ENCODE assay signal across 1 fruit fly cellular context in genomic region chrX:5339970-5340369, dm6.
TF ChIP-seq lines count a peak whose summit lies in the region.

TSS of gene SK (plus strand) at chrX:5340236.

TF ChIP-seq in whole organism, embryonic, 481 proteins besides CTCF, POLR2A, EP300 and RAD21 (continued from another document):
- TF ChIP-seq ab (GFP tag; optimal IDR thresholded peaks at IDR 0.05; lab: Kevin White, UChicago) (no peak), HLH4C (GFP tag; IDR thresholded peaks at IDR 0.05; lab: Robert Waterston, UW; ENCODE audit: partially characterized antibody) (0 out of 3 replicates have a peak, but pooled peaks have one; percentile 16), CG4424 (GFP tag; optimal IDR thresholded peaks at IDR 0.05; lab: Kevin White, UChicago) (no peak), Abd-B (GFP tag; optimal IDR thresholded peaks at IDR 0.05; lab: Kevin White, UChicago) (no peak), Hmr (GFP tag; optimal IDR thresholded peaks at IDR 0.05; lab: Kevin White, UChicago) (peak; percentile 2), CG17802 (tag; optimal IDR thresholded peaks at IDR 0.05; lab: Kevin White, UChicago) (no peak), CG17385 (GFP tag; optimal IDR thresholded peaks at IDR 0.05; lab: Kevin White, UChicago) (peak; percentile 84), B-H2 (GFP tag; optimal IDR thresholded peaks at IDR 0.05; lab: Kevin White, UChicago) (no peak), CG32532 (GFP tag; IDR thresholded peaks at IDR 0.05; lab: Robert Waterston, UW) (peak; percentile 48; the same call in 1 of the 2 replicates), Dbx (GFP tag; IDR thresholded peaks at IDR 0.05; lab: Robert Waterston, UW) (0 out of 3 replicates have a peak, but pooled peaks have one; percentile 22), ato (GFP tag; IDR thresholded peaks at IDR 0.05; lab: Robert Waterston, UW; ENCODE audit: partially characterized antibody) (peak; percentile 12; the same call in 1 of the 2 replicates), bigmax (GFP tag; optimal IDR thresholded peaks at IDR 0.05; lab: Kevin White, UChicago) (no peak), Dref (GFP tag; IDR thresholded peaks at IDR 0.05; lab: Robert Waterston, UW) (no peak), hkb (optimal IDR thresholded peaks at IDR 0.05; lab: Kevin White, UChicago) (no peak), hkb (GFP tag; IDR thresholded peaks at IDR 0.05; lab: Robert Waterston, UW) (0 out of 2 replicates have a peak, but pooled peaks have one; percentile 18), Nf-YA (GFP tag; IDR thresholded peaks at IDR 0.05; lab: Robert Waterston, UW) (no peak), ATbp (GFP tag; optimal IDR thresholded peaks at IDR 0.05; lab: Kevin White, UChicago) (no peak), gsb (GFP tag; IDR thresholded peaks at IDR 0.05; lab: Robert Waterston, UW) (no peak), sd (tag; optimal IDR thresholded peaks at IDR 0.05; lab: Kevin White, UChicago) (no peak), ci (GFP tag; IDR thresholded peaks at IDR 0.05; lab: Robert Waterston, UW) (peak; percentile 72; the same call in 2 of the 3 replicates), tap (tag; optimal IDR thresholded peaks at IDR 0.05; lab: Kevin White, UChicago) (no peak), Adf1 (GFP tag; IDR thresholded peaks at IDR 0.05; lab: Robert Waterston, UW) (peak; percentile 50), Lim3 (GFP tag; IDR thresholded peaks at IDR 0.05; lab: Robert Waterston, UW) (no peak), crol (GFP tag; IDR thresholded peaks at IDR 0.05; lab: Robert Waterston, UW) (peak; percentile 80), Optix (GFP tag; IDR thresholded peaks at IDR 0.05; lab: Robert Waterston, UW) (no peak), ken (GFP tag; IDR thresholded peaks at IDR 0.05; lab: Robert Waterston, UW) (peak; percentile 57; the same call in 2 of the 3 replicates), vvl (GFP tag; IDR thresholded peaks at IDR 0.05; lab: Robert Waterston, UW) (0 out of 2 replicates have a peak, but pooled peaks have one; percentile 19), inv (GFP tag; IDR thresholded peaks at IDR 0.05; lab: Robert Waterston, UW; ENCODE audit: partially characterized antibody) (no peak), Bgb (GFP tag; IDR thresholded peaks at IDR 0.05; lab: Robert Waterston, UW; ENCODE audit: partially characterized antibody) (peak; percentile 42; the same call in 1 of the 2 replicates), knrl (GFP tag; IDR thresholded peaks at IDR 0.05; lab: Robert Waterston, UW; ENCODE audit: partially characterized antibody) (no peak), z (GFP tag; IDR thresholded peaks at IDR 0.05; lab: Robert Waterston, UW) (peak; percentile 69; the same call in 2 of the 3 replicates), CG8765 (GFP tag; IDR thresholded peaks at IDR 0.05; lab: Robert Waterston, UW) (0 out of 2 replicates have a peak, but pooled peaks have one; percentile 10), pnt (GFP tag; optimal IDR thresholded peaks at IDR 0.05; lab: Kevin White, UChicago) (no peak), insv (GFP tag; optimal IDR thresholded peaks at IDR 0.05; lab: Kevin White, UChicago) (no peak), sqz (GFP tag; optimal IDR thresholded peaks at IDR 0.05; lab: Kevin White, UChicago) (peak; percentile 31), kay (GFP tag; optimal IDR thresholded peaks at IDR 0.05; lab: Kevin White, UChicago) (no peak), CG15601 (tag; optimal IDR thresholded peaks at IDR 0.05; lab: Kevin White, UChicago) (no peak), BtbVII (GFP tag; optimal IDR thresholded peaks at IDR 0.05; lab: Kevin White, UChicago) (no peak), CG12942 (GFP tag; optimal IDR thresholded peaks at IDR 0.05; lab: Kevin White, UChicago) (no peak), Ssrp (tag; optimal IDR thresholded peaks at IDR 0.05; lab: Kevin White, UChicago) (no peak), vfl (GFP tag; optimal IDR thresholded peaks at IDR 0.05; lab: Kevin White, UChicago) (no peak), Nf-YB (GFP tag; optimal IDR thresholded peaks at IDR 0.05; lab: Kevin White, UChicago) (no peak), CG3726 (GFP tag; IDR thresholded peaks at IDR 0.05; lab: Robert Waterston, UW) (no peak), CG33213 (GFP tag; optimal IDR thresholded peaks at IDR 0.05; lab: Kevin White, UChicago) (no peak), ssp (GFP tag; IDR thresholded peaks at IDR 0.05; lab: Robert Waterston, UW) (no peak), Mrtf (GFP tag; IDR thresholded peaks at IDR 0.05; lab: Robert Waterston, UW) (no peak), CG14860 (GFP tag; IDR thresholded peaks at IDR 0.05; lab: Robert Waterston, UW; ENCODE audit: partially characterized antibody) (no peak), cg (GFP tag; optimal IDR thresholded peaks at IDR 0.05; lab: Kevin White, UChicago) (peak; percentile 27), lov (optimal IDR thresholded peaks at IDR 0.05; lab: Kevin White, UChicago) (no peak), lov (GFP tag; IDR thresholded peaks at IDR 0.05; lab: Robert Waterston, UW) (no peak), CG8290 (GFP tag; optimal IDR thresholded peaks at IDR 0.05; lab: Kevin White, UChicago) (no peak), CG8290 (tag; optimal IDR thresholded peaks at IDR 0.05; lab: Kevin White, UChicago) (peak in 1 of 2 experiments; percentile 41), CG14014 (GFP tag; IDR thresholded peaks at IDR 0.05; lab: Robert Waterston, UW) (no peak; the same call in 1 of the 2 replicates), CG12299 (tag; optimal IDR thresholded peaks at IDR 0.05; lab: Kevin White, UChicago) (no peak), Drgx (GFP tag; IDR thresholded peaks at IDR 0.05; lab: Robert Waterston, UW) (0 out of 2 replicates have a peak, but pooled peaks have one; percentile 20), CG3847 (GFP tag; IDR thresholded peaks at IDR 0.05; lab: Robert Waterston, UW) (0 out of 2 replicates have a peak, but pooled peaks have one; percentile 21), CG4404 (GFP tag; IDR thresholded peaks at IDR 0.05; lab: Robert Waterston, UW) (no peak), al (GFP tag; IDR thresholded peaks at IDR 0.05; lab: Robert Waterston, UW) (no peak), fd96Cb (tag; optimal IDR thresholded peaks at IDR 0.05; lab: Kevin White, UChicago) (no peak), CG11093 (GFP tag; IDR thresholded peaks at IDR 0.05; lab: Robert Waterston, UW) (no peak), abd-A (tag; optimal IDR thresholded peaks at IDR 0.05; lab: Kevin White, UChicago) (peak; percentile 31), CG9817 (tag; optimal IDR thresholded peaks at IDR 0.05; lab: Kevin White, UChicago) (no peak), Hr78 (GFP tag; optimal IDR thresholded peaks at IDR 0.05; lab: Kevin White, UChicago) (no peak), lab (GFP tag; optimal IDR thresholded peaks at IDR 0.05; lab: Kevin White, UChicago) (peak; percentile 10), CG3407 (GFP tag; optimal IDR thresholded peaks at IDR 0.05; lab: Kevin White, UChicago) (no peak), sc (optimal IDR thresholded peaks at IDR 0.05; lab: Kevin White, UChicago) (no peak), sc (GFP tag; optimal IDR thresholded peaks at IDR 0.05; lab: Kevin White, UChicago) (no peak), CG12219 (GFP tag; optimal IDR thresholded peaks at IDR 0.05; lab: Kevin White, UChicago) (no peak), danr (GFP tag; IDR thresholded peaks at IDR 0.05; lab: Robert Waterston, UW) (no peak), unc-4 (GFP tag; IDR thresholded peaks at IDR 0.05; lab: Robert Waterston, UW; ENCODE audit: partially characterized antibody) (0 out of 2 replicates have a peak, but pooled peaks have one; percentile 23), CG31388 (GFP tag; optimal IDR thresholded peaks at IDR 0.05; lab: Kevin White, UChicago) (no peak), MTF-1 (GFP tag; optimal IDR thresholded peaks at IDR 0.05; lab: Kevin White, UChicago; ENCODE audit: borderline replicate concordance) (no peak), odd (GFP tag; optimal IDR thresholded peaks at IDR 0.05; lab: Kevin White, UChicago) (no peak), CG11560 (tag; IDR thresholded peaks at IDR 0.05; lab: Robert Waterston, UW) (no peak), chn (GFP tag; optimal IDR thresholded peaks at IDR 0.05; lab: Kevin White, UChicago) (no peak), trem (tag; optimal IDR thresholded peaks at IDR 0.05; lab: Kevin White, UChicago) (no peak), ara (GFP tag; IDR thresholded peaks at IDR 0.05; lab: Robert Waterston, UW) (no peak), Jarid2 (GFP tag; optimal IDR thresholded peaks at IDR 0.05; lab: Kevin White, UChicago) (peak; percentile 75), bowl (GFP tag; IDR thresholded peaks at IDR 0.05; lab: Robert Waterston, UW) (no peak), zf30C (GFP tag; optimal IDR thresholded peaks at IDR 0.05; lab: Kevin White, UChicago) (no peak), ind (GFP tag; optimal IDR thresholded peaks at IDR 0.05; lab: Kevin White, UChicago) (no peak), caup (GFP tag; optimal IDR thresholded peaks at IDR 0.05; lab: Kevin White, UChicago; ENCODE audit: severe bottlenecking) (no peak), CG31224 (GFP tag; IDR thresholded peaks at IDR 0.05; lab: Robert Waterston, UW) (no peak), CG10209 (GFP tag; optimal IDR thresholded peaks at IDR 0.05; lab: Kevin White, UChicago) (peak; percentile 71), onecut (GFP tag; IDR thresholded peaks at IDR 0.05; lab: Robert Waterston, UW) (peak; percentile 30), CG12236 (GFP tag; optimal IDR thresholded peaks at IDR 0.05; lab: Kevin White, UChicago) (no peak), Deaf1 (tag; optimal IDR thresholded peaks at IDR 0.05; lab: Kevin White, UChicago) (peak; percentile 97), scrt (GFP tag; optimal IDR thresholded peaks at IDR 0.05; lab: Kevin White, UChicago) (peak; percentile 4), CG7745 (tag; optimal IDR thresholded peaks at IDR 0.05; lab: Kevin White, UChicago) (no peak), Mes4 (GFP tag; optimal IDR thresholded peaks at IDR 0.05; lab: Kevin White, UChicago) (no peak), so (GFP tag; IDR thresholded peaks at IDR 0.05; lab: Robert Waterston, UW) (0 out of 3 replicates have a peak, but pooled peaks have one; percentile 10), CG12104 (GFP tag; optimal IDR thresholded peaks at IDR 0.05; lab: Kevin White, UChicago) (no peak), CG7357 (GFP tag; IDR thresholded peaks at IDR 0.05; lab: Robert Waterston, UW) (no peak), Ets65A (GFP tag; lab: Kevin White, UChicago) (no peak), Med (GFP tag; lab: Kevin White, UChicago) (peak; percentile 67), CG13894 (tag; optimal IDR thresholded peaks at IDR 0.05; lab: Kevin White, UChicago) (peak; percentile 65), wor (GFP tag; IDR thresholded peaks at IDR 0.05; lab: Robert Waterston, UW) (no peak), TFAM (GFP tag; optimal IDR thresholded peaks at IDR 0.05; lab: Kevin White, UChicago) (no peak), CG12769 (tag; optimal IDR thresholded peaks at IDR 0.05; lab: Kevin White, UChicago) (peak; percentile 41), Sox100B (GFP tag; optimal IDR thresholded peaks at IDR 0.05; lab: Kevin White, UChicago) (no peak), CG15514 (GFP tag; optimal IDR thresholded peaks at IDR 0.05; lab: Kevin White, UChicago) (peak; percentile 10), az2 (GFP tag; optimal IDR thresholded peaks at IDR 0.05; lab: Kevin White, UChicago) (no peak), dysf (GFP tag; IDR thresholded peaks at IDR 0.05; lab: Robert Waterston, UW) (no peak), CG13287 (GFP tag; IDR thresholded peaks at IDR 0.05; lab: Robert Waterston, UW; ENCODE audit: partially characterized antibody) (peak; percentile 26; the same call in 1 of the 2 replicates), Lpt (GFP tag; optimal IDR thresholded peaks at IDR 0.05; lab: Kevin White, UChicago) (no peak), sens (GFP tag; lab: Kevin White, UChicago) (peak; percentile 39)
